Worm (Caenorhabditis elegans) whole organism, mixed stage, embryonic: Measurements from ENCODE around the gene xtr-1.

Experiments
- mep-1 ChIP-seq: fragments of 150-350 bp; optimal IDR thresholded peaks from 2 replicates; lab custom pipeline; 2017; ENCODE audit warnings: missing biosample characterization, missing genetic modification reagents, missing genetic modification characterization, inconsistent platforms
- nhr-12 ChIP-seq: fragments of 150-350 bp; optimal IDR thresholded peaks from 2 replicates; lab custom pipeline; 2014; ENCODE audit warnings: missing biosample characterization, missing genetic modification characterization
- snpc-4 ChIP-seq: fragments of 150-350 bp; optimal IDR thresholded peaks from 2 replicates; lab custom pipeline; 2014; ENCODE audit warnings: missing biosample characterization, missing genetic modification characterization
- unc-62 ChIP-seq: fragments of 150-350 bp; optimal IDR thresholded peaks from 2 replicates; lab custom pipeline; 2014; ENCODE audit warnings: missing biosample characterization, missing genetic modification reagents, missing genetic modification characterization
- ztf-11 ChIP-seq: fragments of 150-350 bp; optimal IDR thresholded peaks from 2 replicates; lab custom pipeline; 2014; ENCODE audit warnings: missing biosample characterization, missing genetic modification characterization

DNA sequence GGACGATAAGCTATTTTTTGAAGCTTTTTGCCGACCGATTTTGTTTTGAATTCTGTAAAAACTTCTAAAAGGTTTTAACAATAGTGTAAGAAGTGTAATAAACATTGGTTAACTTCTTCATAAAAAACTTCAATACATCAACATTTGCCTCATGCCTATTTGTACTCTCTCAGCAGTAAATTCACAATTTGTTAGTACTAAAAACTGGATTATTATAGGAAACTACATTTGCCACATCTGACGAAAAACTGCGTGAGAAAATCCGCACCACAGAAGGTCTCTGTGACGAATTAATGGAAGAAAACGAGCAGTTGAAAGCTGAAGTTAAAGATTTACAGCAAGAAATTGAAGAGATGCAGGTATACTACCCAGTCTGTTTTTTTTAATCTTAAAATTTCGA lies 25.1 kb upstream of the xtr-1 start:
- TF ChIP-seq unc-62 (GFP tag; lab: Kevin White, UChicago) (no peak), snpc-4 (tag; lab: Kevin White, UChicago) (no peak), mep-1 (tag; lab: Kevin White, UChicago) (no peak), nhr-12 (tag; lab: Kevin White, UChicago) (no peak), ztf-11 (tag; lab: Kevin White, UChicago) (no peak)
